Worm (Caenorhabditis elegans): ENCODE data around the gene T04C10.3.
A peak's percentile ranks its signal among the peaks of the same experiment; 100 is the strongest.

The T04C10.3 gene

ce11 chrX:14780176-14780575 is 32.0 kb upstream of the T04C10.3 start:
- TF ChIP-seq ztf-1 (GFP tag; conservative IDR thresholded peaks at IDR 0.05): no peak
- TF ChIP-seq mdl-1 (tag; optimal IDR thresholded peaks at IDR 0.05): peak in 1 of 2 experiments; percentile 29
- TF ChIP-seq nhr-21 (tag; optimal IDR thresholded peaks at IDR 0.05): peak; percentile 43
- no peak for TF ChIP-seq alr-1 (tag; optimal IDR thresholded peaks at IDR 0.05)
- TF ChIP-seq mab-5 (tag; optimal IDR thresholded peaks at IDR 0.05): peak; percentile 27
- no peak for TF ChIP-seq elt-3 (tag; optimal IDR thresholded peaks at IDR 0.05)
- TF ChIP-seq sma-3 (GFP tag; optimal IDR thresholded peaks at IDR 0.05): peak; percentile 67
- TF ChIP-seq sma-9 (GFP tag; optimal IDR thresholded peaks at IDR 0.05): peak; percentile 83
- TF ChIP-seq sma-9 (tag; optimal IDR thresholded peaks at IDR 0.05): no peak

- TF ChIP-seq mab-5 (tag; optimal IDR thresholded peaks at IDR 0.05): no peak
- TF ChIP-seq sem-4 (tag; optimal IDR thresholded peaks at IDR 0.05): no peak
- peak; percentile 20 for TF ChIP-seq nhr-129 (tag; optimal IDR thresholded peaks at IDR 0.05)
- TF ChIP-seq lsy-2 (tag; optimal IDR thresholded peaks at IDR 0.05): no peak
- no peak for TF ChIP-seq ZK546.5 (tag; optimal IDR thresholded peaks at IDR 0.05)
- TF ChIP-seq mdl-1 (tag; optimal IDR thresholded peaks at IDR 0.05): peak in 1 of 2 experiments; percentile 47
- TF ChIP-seq C34F6.9 (tag; optimal IDR thresholded peaks at IDR 0.05): no peak
- TF ChIP-seq zag-1 (tag; optimal IDR thresholded peaks at IDR 0.05): no peak
- no peak for TF ChIP-seq lin-11 (tag; optimal IDR thresholded peaks at IDR 0.05)
- TF ChIP-seq ztf-11 (tag; optimal IDR thresholded peaks at IDR 0.05): no peak
- TF ChIP-seq alr-1 (tag; optimal IDR thresholded peaks at IDR 0.05): no peak
- TF ChIP-seq gmeb-1 (tag; optimal IDR thresholded peaks at IDR 0.05): no peak
- no peak for TF ChIP-seq R02D3.7 (tag; optimal IDR thresholded peaks at IDR 0.05)
- no peak for TF ChIP-seq lin-39 (tag; optimal IDR thresholded peaks at IDR 0.05)
- no peak for TF ChIP-seq mbf-1 (tag; optimal IDR thresholded peaks at IDR 0.05)
- no peak for TF ChIP-seq peb-1 (tag; optimal IDR thresholded peaks at IDR 0.05)
- no peak for TF ChIP-seq Y55F3AM.14 (GFP tag; optimal IDR thresholded peaks at IDR 0.05)
- peak; percentile 72 for TF ChIP-seq sma-9 (GFP tag; optimal IDR thresholded peaks at IDR 0.05)
- TF ChIP-seq sma-9 (tag; optimal IDR thresholded peaks at IDR 0.05): no peak
- TF ChIP-seq skn-1 (tag; optimal IDR thresholded peaks at IDR 0.05): no peak
- TF ChIP-seq sma-3 (GFP tag; optimal IDR thresholded peaks at IDR 0.05): peak; percentile 57
- no peak for TF ChIP-seq nhr-10 (tag; optimal IDR thresholded peaks at IDR 0.05)
- TF ChIP-seq nhr-77 (tag; optimal IDR thresholded peaks at IDR 0.05): no peak
- TF ChIP-seq fos-1 (tag; optimal IDR thresholded peaks at IDR 0.05): peak; percentile 89
- TF ChIP-seq crh-2 (tag; optimal IDR thresholded peaks at IDR 0.05): peak; percentile 40
- peak; percentile 42 for TF ChIP-seq nhr-21 (tag; optimal IDR thresholded peaks at IDR 0.05)
- no peak for TF ChIP-seq ztf-4 (tag; optimal IDR thresholded peaks at IDR 0.05)
- TF ChIP-seq nhr-11 (tag; optimal IDR thresholded peaks at IDR 0.05): no peak
Measured at ce11 chrX:14783434-14784142, 28.6 kb upstream of the T04C10.3 start.

- peak; percentile 11 for TF ChIP-seq Y55F3AM.14 (GFP tag; optimal IDR thresholded peaks at IDR 0.05)
- no peak for TF ChIP-seq lin-39 (tag; optimal IDR thresholded peaks at IDR 0.05)
- peak; percentile 1 for TF ChIP-seq nhr-25 (tag; optimal IDR thresholded peaks at IDR 0.05)
- no peak for TF ChIP-seq nhr-6 (tag; optimal IDR thresholded peaks at IDR 0.05)
- TF ChIP-seq sma-3 (GFP tag; optimal IDR thresholded peaks at IDR 0.05): peak; percentile 68
- TF ChIP-seq nhr-12 (tag; optimal IDR thresholded peaks at IDR 0.05): no peak
- peak in 1 of 2 experiments; percentile 21 for TF ChIP-seq mdl-1 (tag; optimal IDR thresholded peaks at IDR 0.05)
- peak; percentile 57 for TF ChIP-seq gmeb-1 (tag; optimal IDR thresholded peaks at IDR 0.05)
- TF ChIP-seq nhr-129 (tag; optimal IDR thresholded peaks at IDR 0.05): peak; percentile 60
- TF ChIP-seq fos-1 (tag; optimal IDR thresholded peaks at IDR 0.05): peak; percentile 12
- TF ChIP-seq nhr-21 (tag; optimal IDR thresholded peaks at IDR 0.05): peak; percentile 64
- no peak for TF ChIP-seq ceh-16 (tag; optimal IDR thresholded peaks at IDR 0.05)
- peak; percentile 86 for TF ChIP-seq sma-9 (GFP tag; optimal IDR thresholded peaks at IDR 0.05)
- no peak for TF ChIP-seq sma-9 (tag; optimal IDR thresholded peaks at IDR 0.05)
- peak; percentile 10 for TF ChIP-seq crh-2 (tag; optimal IDR thresholded peaks at IDR 0.05)
- TF ChIP-seq lin-11 (tag; optimal IDR thresholded peaks at IDR 0.05): no peak
- TF ChIP-seq mbf-1 (tag; optimal IDR thresholded peaks at IDR 0.05): no peak
- TF ChIP-seq nhr-237 (tag; optimal IDR thresholded peaks at IDR 0.05): no peak
- TF ChIP-seq unc-39 (tag; optimal IDR thresholded peaks at IDR 0.05): no peak
- TF ChIP-seq zag-1 (tag; optimal IDR thresholded peaks at IDR 0.05): no peak
- TF ChIP-seq lsy-2 (tag; optimal IDR thresholded peaks at IDR 0.05): peak in 1 of 2 experiments; percentile 38
- TF ChIP-seq sem-4 (tag; optimal IDR thresholded peaks at IDR 0.05): no peak
- peak; percentile 28 for TF ChIP-seq blmp-1 (tag; optimal IDR thresholded peaks at IDR 0.05; ENCODE audit: insufficient read depth)
Measured at ce11 chrX:14786821-14787556, 25.2 kb upstream of the T04C10.3 start.

All from whole organism, L2 larva.